Fruit fly (Drosophila melanogaster): Measurements from ENCODE around the gene CG43755.

dm6 chr2L:286421-286820 is 43.1 kb downstream of the CG43755 start:
- TF ChIP-seq CG7045 (GFP tag; optimal IDR thresholded peaks at IDR 0.05) (peak; percentile 76), cnc (optimal IDR thresholded peaks at IDR 0.05) (no peak), CG11617 (GFP tag; optimal IDR thresholded peaks at IDR 0.05) (peak; percentile 76), cic (GFP tag; optimal IDR thresholded peaks at IDR 0.05) (peak; percentile 98), Hr96 (GFP tag; optimal IDR thresholded peaks at IDR 0.05) (no peak), kay (GFP tag; ENCODE audit: borderline replicate concordance) (no peak), toe (GFP tag; optimal IDR thresholded peaks at IDR 0.05) (no peak), tj (GFP tag; optimal IDR thresholded peaks at IDR 0.05) (peak; percentile 47), Crg-1 (GFP tag; optimal IDR thresholded peaks at IDR 0.05) (peak; percentile 51)

Measured in whole organism, adult.